Worm (Caenorhabditis elegans) whole organism, young adult: ENCODE data around the gene flp-14.

Source experiments
- B0019.2 ChIP-seq: fragments of 200-800 bp; sonication (Bioruptor generic); conservative IDR thresholded peaks from 2 replicates; pipeline ENCODE4 v1.3.6; 2022; ENCODE audit warnings: missing genetic modification reagents, missing genetic modification characterization, missing compliant biosample characterization
- B0035.1 ChIP-seq: sonication (generic microtip); optimal IDR thresholded peaks from 2 replicates; lab custom pipeline; 2016; ENCODE audit warnings: missing genetic modification characterization, mild to moderate bottlenecking, missing compliant biosample characterization, missing genotype, missing genetic modification reagents
- F49E8.2 ChIP-seq: sonication (generic microtip); optimal IDR thresholded peaks from 3 replicates; lab custom pipeline; 2017; ENCODE audit warnings: missing genetic modification characterization, mild to moderate bottlenecking, missing compliant biosample characterization, antibody characterized with exemption, moderate library complexity; ENCODE audit not compliant: insufficient read depth
- die-1 ChIP-seq: sonication (generic microtip); optimal IDR thresholded peaks from 2 replicates; lab custom pipeline; 2016; ENCODE audit warnings: missing genotype, mild to moderate bottlenecking, missing genetic modification characterization, missing compliant biosample characterization
- efl-1 ChIP-seq: fragments of 150-350 bp; optimal IDR thresholded peaks from 2 replicates; lab custom pipeline; 2014; ENCODE audit warnings: missing biosample characterization, missing genetic modification reagents, missing genetic modification characterization
- egl-18 ChIP-seq: fragments of 200-800 bp; sonication (Bioruptor generic); IDR thresholded peaks from 2 replicates; pipeline ENCODE4 v1.3.6; 2022; ENCODE audit warnings: missing genetic modification reagents, missing genetic modification characterization, missing compliant biosample characterization
- ekl-4 ChIP-seq: fragments of 200-800 bp; sonication (Bioruptor generic); IDR thresholded peaks from 2 replicates; pipeline ENCODE4 v1.3.6; 2022; ENCODE audit warnings: missing genetic modification reagents, missing genetic modification characterization, missing compliant biosample characterization
- ets-4 ChIP-seq: fragments of 200-800 bp; sonication (Bioruptor generic); optimal IDR thresholded peaks from 2 replicates; lab custom pipeline; 2018; ENCODE audit warnings: mild to moderate bottlenecking, missing genetic modification characterization, missing compliant biosample characterization
- mel-28 ChIP-seq: sonication (generic microtip); optimal IDR thresholded peaks from 2 replicates; lab custom pipeline; 2016; ENCODE audit warnings: borderline replicate concordance, mild to moderate bottlenecking, missing genetic modification characterization, missing compliant biosample characterization
- nhr-179 ChIP-seq: sonication (generic microtip); optimal IDR thresholded peaks from 2 replicates; lab custom pipeline; 2016; ENCODE audit warnings: mild to moderate bottlenecking, missing genetic modification characterization, missing compliant biosample characterization
- sea-2 ChIP-seq: fragments of 200-800 bp; sonication (Bioruptor generic); IDR thresholded peaks from 2 replicates; pipeline ENCODE4 v1.3.6; 2022; ENCODE audit warnings: missing genetic modification characterization, missing compliant biosample characterization

DNA sequence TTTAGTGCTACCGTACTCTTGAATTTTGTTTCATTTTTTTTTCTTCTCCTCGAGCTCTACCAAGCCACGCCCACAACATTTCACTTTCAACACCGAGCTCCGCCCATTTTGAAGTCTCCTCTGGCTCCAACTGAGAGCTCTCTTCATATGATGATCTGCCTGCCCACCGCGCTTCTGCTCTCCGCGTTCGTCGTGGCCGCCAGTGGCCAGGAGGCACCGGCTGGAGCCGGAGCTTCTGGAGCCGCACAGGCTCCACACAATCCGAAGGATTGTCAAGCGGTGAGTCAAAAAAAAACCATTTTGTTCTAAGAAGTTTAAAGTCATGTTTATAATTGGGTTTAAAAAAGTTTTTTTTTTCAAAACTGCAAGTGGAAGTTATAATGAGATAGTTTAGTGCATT, at the start of gene flp-14:
- TF ChIP-seq mel-28 (tag; lab: Kevin White, UChicago) (no peak), nhr-179 (no peak), efl-1 (GFP tag; lab: Kevin White, UChicago) (no peak), F49E8.2 (no peak), sea-2 (GFP tag; lab: Robert Waterston, UW) (no peak), ets-4 (GFP tag; lab: Kevin White, UChicago) (no peak), B0035.1 (tag; lab: Kevin White, UChicago) (no peak), egl-18 (no peak), ekl-4 (GFP tag; lab: Robert Waterston, UW) (no peak), B0019.2 (GFP tag; lab: Robert Waterston, UW) (no peak), die-1 (tag; lab: Kevin White, UChicago) (no peak)
